Fruit fly (Drosophila melanogaster) whole organism, embryonic: ENCODE results near the gene rictor.

ENCODE experiments used
- Bdp1 ChIP-seq: fragments of 200-800 bp; sonication (Bioruptor generic); optimal IDR thresholded peaks from 3 replicates; lab custom pipeline; 2016; ENCODE audit warnings: missing biosample characterization, missing genetic modification characterization
- CG11456 ChIP-seq: fragments of 200-800 bp; sonication (Bioruptor generic); IDR thresholded peaks from 3 replicates; pipeline ENCODE4 v1.3.6; 2022; ENCODE audit warnings: missing biosample characterization, missing genetic modification characterization
- CG12942 ChIP-seq: fragments of 200-800 bp; sonication (Bioruptor generic); optimal IDR thresholded peaks from 3 replicates; lab custom pipeline; 2016; ENCODE audit warnings: missing biosample characterization, missing genetic modification characterization
- CG1647 ChIP-seq: fragments of 200-800 bp; sonication (Bioruptor generic); optimal IDR thresholded peaks from 3 replicates; lab custom pipeline; 2016; ENCODE audit warnings: missing biosample characterization, missing genetic modification characterization
- CG16815 ChIP-seq: fragments of 200-800 bp; sonication (Bioruptor generic); optimal IDR thresholded peaks from 3 replicates; lab custom pipeline; 2017; ENCODE audit warnings: missing biosample characterization, mild to moderate bottlenecking, missing genetic modification characterization
- CG17328 ChIP-seq: fragments of 200-800 bp; sonication (Bioruptor generic); IDR thresholded peaks from 2 replicates; pipeline ENCODE4 v1.3.6; 2022; ENCODE audit warnings: missing biosample characterization, missing genetic modification characterization
- CG17385 ChIP-seq: fragments of 200-800 bp; sonication (Bioruptor generic); optimal IDR thresholded peaks from 3 replicates; lab custom pipeline; 2018; ENCODE audit warnings: missing biosample characterization, mild to moderate bottlenecking, missing genetic modification characterization
- CG18619 ChIP-seq: fragments of 200-800 bp; sonication (Bioruptor generic); optimal IDR thresholded peaks from 3 replicates; lab custom pipeline; 2017; ENCODE audit warnings: missing biosample characterization, mild to moderate bottlenecking, missing genetic modification characterization
- CG30020 ChIP-seq: fragments of 200-800 bp; optimal IDR thresholded peaks from 2 replicates; lab custom pipeline; 2019; ENCODE audit warnings: missing biosample characterization, mild to moderate bottlenecking, missing genetic modification characterization, moderate library complexity
- CG31441 ChIP-seq: fragments of 200-800 bp; sonication (Bioruptor generic); IDR thresholded peaks from 2 replicates; pipeline ENCODE4 v1.3.6; 2022; ENCODE audit warnings: missing biosample characterization, missing genetic modification characterization
- CG32772 ChIP-seq: fragments of 200-800 bp; sonication (Bioruptor generic); IDR thresholded peaks from 2 replicates; pipeline ENCODE4 v1.3.6; 2022; ENCODE audit warnings: missing biosample characterization, missing genetic modification characterization
- CG3281 ChIP-seq: fragments of 200-800 bp; sonication (Bioruptor generic); optimal IDR thresholded peaks from 3 replicates; lab custom pipeline; 2017; ENCODE audit warnings: missing biosample characterization, mild to moderate bottlenecking, missing genetic modification characterization
- CG4328 ChIP-seq: fragments of 200-800 bp; sonication (Bioruptor generic); optimal IDR thresholded peaks from 3 replicates; lab custom pipeline; 2017; ENCODE audit warnings: missing biosample characterization, missing genetic modification reagents, missing genetic modification characterization
- CG43689 ChIP-seq: fragments of 200-800 bp; sonication (Bioruptor generic); IDR thresholded peaks from 2 replicates; pipeline ENCODE4 v1.3.6; 2022; ENCODE audit warnings: missing biosample characterization, missing genetic modification characterization
- CG4617 ChIP-seq: fragments of 200-800 bp; sonication (Bioruptor generic); optimal IDR thresholded peaks from 3 replicates; lab custom pipeline; 2016; ENCODE audit warnings: missing biosample characterization, missing genetic modification characterization, borderline replicate concordance
- CG8765 ChIP-seq: fragments of 200-800 bp; sonication (Bioruptor generic); IDR thresholded peaks from 2 replicates; pipeline ENCODE4 v1.3.6; 2022; ENCODE audit warnings: missing biosample characterization, missing genetic modification characterization
- Deaf1 ChIP-seq: fragments of 200-800 bp; optimal IDR thresholded peaks from 3 replicates; lab custom pipeline; 2019; ENCODE audit warnings: missing biosample characterization, mild to moderate bottlenecking, missing genetic modification characterization, moderate library complexity
- Elba2 ChIP-seq: fragments of 200-800 bp; sonication (Bioruptor generic); optimal IDR thresholded peaks from 3 replicates; lab custom pipeline; 2016; ENCODE audit warnings: missing biosample characterization, missing genetic modification characterization
- Ets97D ChIP-seq: fragments of 200-800 bp; sonication (Bioruptor generic); optimal IDR thresholded peaks from 3 replicates; lab custom pipeline; 2016; ENCODE audit warnings: missing biosample characterization, missing genetic modification characterization
- Hr39 ChIP-seq: fragments of >200 bp; optimal IDR thresholded peaks from 2 replicates; lab custom pipeline; 2017
- Mad ChIP-seq: fragments of 200-800 bp; sonication (Bioruptor generic); optimal IDR thresholded peaks from 2 replicates; lab custom pipeline; 2016; ENCODE audit warnings: missing biosample characterization, missing genetic modification characterization
- NC2β ChIP-seq: fragments of 200-800 bp; sonication (Bioruptor generic); optimal IDR thresholded peaks from 2 replicates; lab custom pipeline; 2016; ENCODE audit warnings: missing biosample characterization, missing genetic modification characterization
- NK7.1 ChIP-seq: fragments of 200-800 bp; sonication (Bioruptor generic); optimal IDR thresholded peaks from 3 replicates; lab custom pipeline; 2016; ENCODE audit warnings: missing biosample characterization, missing genetic modification characterization
- Scr ChIP-seq: fragments of 200-800 bp; sonication (Bioruptor generic); IDR thresholded peaks from 2 replicates; pipeline ENCODE4 v1.3.6; 2022; ENCODE audit warnings: missing biosample characterization, missing genetic modification characterization; ENCODE audit not compliant: partially characterized antibody
- Sry-β ChIP-seq: fragments of 200-800 bp; sonication (Bioruptor generic); optimal IDR thresholded peaks from 2 replicates; lab custom pipeline; 2018; ENCODE audit warnings: missing biosample characterization, mild to moderate bottlenecking, missing genetic modification characterization, moderate library complexity
- Xbp1 ChIP-seq: fragments of 200-800 bp; sonication (Bioruptor generic); optimal IDR thresholded peaks from 3 replicates; lab custom pipeline; 2016; ENCODE audit warnings: missing biosample characterization, mild to moderate bottlenecking, missing genetic modification characterization
- aop ChIP-seq: fragments of 200-800 bp; sonication (Bioruptor generic); IDR thresholded peaks from 2 replicates; pipeline ENCODE4 v1.3.6; 2022; ENCODE audit warnings: missing biosample characterization, missing genetic modification characterization
- bowl ChIP-seq: fragments of 200-800 bp; sonication (Bioruptor generic); IDR thresholded peaks from 2 replicates; pipeline ENCODE4 v1.3.6; 2022; ENCODE audit warnings: missing biosample characterization, missing genetic modification characterization
- bsh ChIP-seq, 2 experiments: fragments of 200-800 bp; sonication (Bioruptor generic); optimal IDR thresholded peaks; 2 replicates each; lab custom pipeline; 2017 to 2018; ENCODE audit warnings: mild to moderate bottlenecking in 2 of 2, missing biosample characterization in 2 of 2, missing genetic modification characterization in 2 of 2, moderate library complexity in 1 of 2
- cad ChIP-seq: fragments of >200 bp; optimal IDR thresholded peaks from 2 replicates; lab custom pipeline; 2017; ENCODE audit warnings: missing biosample characterization, missing genetic modification characterization
- cas ChIP-seq: fragments of 200-800 bp; sonication (Bioruptor generic); IDR thresholded peaks from 2 replicates; pipeline ENCODE4 v1.3.6; 2022; ENCODE audit warnings: missing biosample characterization, missing genetic modification characterization
- corto ChIP-seq: fragments of 200-800 bp; sonication (Bioruptor generic); optimal IDR thresholded peaks from 2 replicates; lab custom pipeline; 2016; ENCODE audit warnings: missing biosample characterization, mild to moderate bottlenecking, missing genetic modification characterization, moderate library complexity
- crc ChIP-seq: fragments of 200-800 bp; sonication (Bioruptor generic); optimal IDR thresholded peaks from 2 replicates; lab custom pipeline; 2016; ENCODE audit warnings: missing biosample characterization, missing genetic modification characterization
- croc ChIP-seq: fragments of 200-800 bp; sonication (Bioruptor generic); conservative IDR thresholded peaks from 3 replicates; pipeline ENCODE4 v1.3.6; 2022; ENCODE audit warnings: missing biosample characterization, missing genetic modification characterization
- en ChIP-seq: fragments of 200-800 bp; sonication (Bioruptor generic); optimal IDR thresholded peaks from 2 replicates; lab custom pipeline; 2016; ENCODE audit warnings: missing biosample characterization, missing genetic modification characterization
- gcm2 ChIP-seq: fragments of 200-800 bp; sonication (Bioruptor generic); optimal IDR thresholded peaks from 2 replicates; lab custom pipeline; 2016; ENCODE audit warnings: missing biosample characterization, missing genetic modification characterization
- grn ChIP-seq: fragments of 200-800 bp; sonication (Bioruptor generic); optimal IDR thresholded peaks from 3 replicates; lab custom pipeline; 2017; ENCODE audit warnings: missing biosample characterization, missing genetic modification characterization
- gsb-n ChIP-seq: fragments of 200-800 bp; sonication (Bioruptor generic); optimal IDR thresholded peaks from 3 replicates; lab custom pipeline; 2018; ENCODE audit warnings: missing biosample characterization, mild to moderate bottlenecking, missing genetic modification characterization
- jing ChIP-seq: fragments of 200-800 bp; sonication (Bioruptor generic); optimal IDR thresholded peaks from 2 replicates; lab custom pipeline; 2018; ENCODE audit warnings: missing biosample characterization, mild to moderate bottlenecking, missing genetic modification characterization
- lbe ChIP-seq: fragments of 200-800 bp; sonication (Bioruptor generic); optimal IDR thresholded peaks from 2 replicates; lab custom pipeline; 2016; ENCODE audit warnings: missing biosample characterization, mild to moderate bottlenecking, missing genetic modification characterization
- lilli ChIP-seq: fragments of 200-800 bp; sonication (Bioruptor generic); optimal IDR thresholded peaks from 3 replicates; lab custom pipeline; 2016; ENCODE audit warnings: missing biosample characterization, missing genetic modification characterization
- maf-S ChIP-seq: fragments of 200-800 bp; sonication (Bioruptor generic); optimal IDR thresholded peaks from 2 replicates; lab custom pipeline; 2016; ENCODE audit warnings: missing biosample characterization, missing genetic modification characterization
- otp ChIP-seq: fragments of 200-800 bp; sonication (Bioruptor generic); IDR thresholded peaks from 3 replicates; pipeline ENCODE4, ENCODE4 v1.3.6; 2022; ENCODE audit warnings: missing biosample characterization, missing genetic modification characterization
- p53 ChIP-seq: fragments of 200-800 bp; sonication (Bioruptor generic); optimal IDR thresholded peaks from 2 replicates; lab custom pipeline; 2016; ENCODE audit warnings: missing biosample characterization, missing genetic modification characterization
- pfk ChIP-seq: fragments of 200-800 bp; sonication (Bioruptor generic); optimal IDR thresholded peaks from 2 replicates; lab custom pipeline; 2018; ENCODE audit warnings: missing biosample characterization, mild to moderate bottlenecking, missing genetic modification characterization, moderate library complexity
- pnt ChIP-seq: fragments of 200-800 bp; sonication (Bioruptor generic); optimal IDR thresholded peaks from 3 replicates; lab custom pipeline; 2016; ENCODE audit warnings: missing biosample characterization, missing genetic modification characterization
- pum ChIP-seq: fragments of 200-800 bp; sonication (Bioruptor generic); optimal IDR thresholded peaks from 2 replicates; lab custom pipeline; 2016; ENCODE audit warnings: missing biosample characterization, missing genetic modification characterization
- rib ChIP-seq: fragments of 200-800 bp; sonication (Bioruptor generic); IDR thresholded peaks from 2 replicates; pipeline ENCODE4 v1.3.6; 2022; ENCODE audit warnings: missing biosample characterization, missing genetic modification characterization
- sr ChIP-seq: fragments of 200-800 bp; sonication (Bioruptor generic); IDR thresholded peaks from 3 replicates; pipeline ENCODE4 v1.3.6; 2022; ENCODE audit warnings: missing biosample characterization, missing genetic modification characterization
- trem ChIP-seq: fragments of 200-800 bp; optimal IDR thresholded peaks from 3 replicates; lab custom pipeline; 2019; ENCODE audit warnings: missing biosample characterization, mild to moderate bottlenecking, missing genetic modification characterization, moderate library complexity
- tx ChIP-seq: fragments of 200-800 bp; sonication (Bioruptor generic); optimal IDR thresholded peaks from 2 replicates; lab custom pipeline; 2016; ENCODE audit warnings: missing biosample characterization, missing genetic modification characterization
- z ChIP-seq: fragments of 200-800 bp; sonication (Bioruptor generic); IDR thresholded peaks from 3 replicates; pipeline ENCODE4 v1.3.6; 2022; ENCODE audit warnings: missing biosample characterization, missing genetic modification characterization
- zf30C ChIP-seq: fragments of 200-800 bp; sonication (Bioruptor generic); optimal IDR thresholded peaks from 3 replicates; lab custom pipeline; 2018; ENCODE audit warnings: missing biosample characterization, mild to moderate bottlenecking, missing genetic modification characterization
- zfh1 ChIP-seq: fragments of 200-800 bp; sonication (Bioruptor generic); IDR thresholded peaks from 3 replicates; pipeline ENCODE4 v1.3.6; 2022; ENCODE audit warnings: missing biosample characterization, missing genetic modification characterization

Gene rictor

DNA sequence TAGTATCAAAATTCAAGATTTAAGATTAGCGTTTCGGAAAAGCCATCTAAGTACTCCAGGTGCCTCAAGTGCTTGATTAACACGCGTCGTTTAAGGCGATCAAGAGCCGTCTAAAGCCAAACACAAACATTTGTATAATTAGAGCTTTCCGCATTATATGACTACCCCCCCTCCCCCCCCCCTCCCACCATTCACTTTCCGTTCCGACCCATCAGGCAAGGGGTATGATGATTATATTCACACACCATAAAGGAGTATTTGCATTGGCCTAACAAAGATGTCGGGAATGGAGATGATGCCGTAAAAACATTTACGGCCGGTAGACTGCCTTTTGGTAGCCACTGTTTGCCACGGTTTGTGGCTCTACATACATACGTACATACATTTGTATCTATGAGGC is 45.5 kb upstream of the rictor start (continued):
- TF ChIP-seq Scr (GFP tag; lab: Robert Waterston, UW) (no peak), pfk (no peak), NC2β (GFP tag; lab: Kevin White, UChicago) (no peak), pum (GFP tag; lab: Kevin White, UChicago) (no peak), p53 (no peak), croc (GFP tag; lab: Robert Waterston, UW) (no peak), zfh1 (GFP tag; lab: Robert Waterston, UW) (no peak), Ets97D (GFP tag; lab: Kevin White, UChicago) (no peak), CG16815 (no peak), CG4617 (GFP tag; lab: Kevin White, UChicago) (no peak), NK7.1 (GFP tag; lab: Kevin White, UChicago) (no peak), jing (GFP tag; lab: Kevin White, UChicago) (no peak), maf-S (GFP tag; lab: Kevin White, UChicago) (no peak), gcm2 (GFP tag; lab: Kevin White, UChicago) (no peak), grn (GFP tag; lab: Kevin White, UChicago) (no peak), Bdp1 (GFP tag; lab: Kevin White, UChicago) (no peak), pnt (no peak), bowl (GFP tag; lab: Robert Waterston, UW) (no peak), Mad (GFP tag; lab: Kevin White, UChicago) (no peak), en (GFP tag; lab: Kevin White, UChicago) (no peak), crc (GFP tag; lab: Kevin White, UChicago) (no peak), CG8765 (GFP tag; lab: Robert Waterston, UW) (no peak), rib (GFP tag; lab: Robert Waterston, UW) (no peak), CG32772 (GFP tag; lab: Robert Waterston, UW) (no peak), CG12942 (no peak), lbe (no peak), CG43689 (GFP tag; lab: Robert Waterston, UW) (no peak), CG17385 (no peak), otp (no peak), aop (GFP tag; lab: Robert Waterston, UW) (no peak), CG17328 (GFP tag; lab: Robert Waterston, UW) (no peak), bsh (GFP tag; optimal IDR thresholded peaks at IDR 0.05; lab: Kevin White, UChicago) (peak in 1 of 2 experiments; percentile 4), CG4328 (GFP tag; lab: Kevin White, UChicago) (no peak), tx (GFP tag; lab: Kevin White, UChicago) (no peak), lilli (GFP tag; lab: Kevin White, UChicago) (no peak), CG11456 (0 out of 3 replicates have a peak, but pooled peaks have one; percentile 17), sr (no peak), cad (GFP tag; lab: Kevin White, UChicago) (no peak), Xbp1 (GFP tag; lab: Kevin White, UChicago) (no peak), trem (tag; lab: Kevin White, UChicago) (no peak), CG30020 (tag; lab: Kevin White, UChicago) (no peak), Hr39 (lab: Kevin White, UChicago) (no peak), Elba2 (GFP tag; lab: Kevin White, UChicago) (no peak), Sry-β (no peak), cas (no peak), corto (GFP tag; lab: Kevin White, UChicago) (no peak), Deaf1 (tag; lab: Kevin White, UChicago) (no peak), CG18619 (GFP tag; lab: Kevin White, UChicago) (peak; percentile 27), z (GFP tag; lab: Robert Waterston, UW) (no peak), CG1647 (GFP tag; lab: Kevin White, UChicago) (no peak), gsb-n (tag; lab: Kevin White, UChicago) (no peak), CG31441 (0 out of 2 replicates have a peak, but pooled peaks have one; percentile 32), zf30C (GFP tag; lab: Kevin White, UChicago) (no peak), CG3281 (peak; percentile 50)
